Fruit fly (Drosophila melanogaster): ENCODE data around the gene pix.

- TF ChIP-seq gl (tag; optimal IDR thresholded peaks at IDR 0.05) (no peak), CG4496 (GFP tag; IDR thresholded peaks at IDR 0.05) (no peak), D1 (tag; optimal IDR thresholded peaks at IDR 0.05) (no peak), CG9948 (tag; optimal IDR thresholded peaks at IDR 0.05) (no peak)
These were observed 23.6 kb downstream of the pix start for dm6 chr3L:8950955-8951354.

Data from whole organism, pupa.